Worm (Caenorhabditis elegans): ENCODE data around the gene srlf-10.

ce11 chrIII:13409498-13409897 is 7.5 kb downstream of the srlf-10 start, which contains the start of gene myo-6:
- TF ChIP-seq sea-1 (GFP tag; conservative IDR thresholded peaks at IDR 0.05) (no peak), flt-1 (GFP tag; IDR thresholded peaks at IDR 0.05) (no peak), ama-1 (optimal IDR thresholded peaks at IDR 0.05) (no peak), hmbx-1 (tag; optimal IDR thresholded peaks at IDR 0.05) (no peak), ets-7 (tag; optimal IDR thresholded peaks at IDR 0.05) (no peak), tbx-11 (GFP tag; IDR thresholded peaks at IDR 0.05) (no peak), F13C5.2 (tag; optimal IDR thresholded peaks at IDR 0.05) (no peak), hnd-1 (tag; optimal IDR thresholded peaks at IDR 0.05) (no peak), ceh-36 (tag; optimal IDR thresholded peaks at IDR 0.05) (no peak)

Data from whole organism, early embryonic.